Fruit fly (Drosophila melanogaster): ENCODE measurements around the gene Sfp24C1.

Sfp24C1 gene

DNA sequence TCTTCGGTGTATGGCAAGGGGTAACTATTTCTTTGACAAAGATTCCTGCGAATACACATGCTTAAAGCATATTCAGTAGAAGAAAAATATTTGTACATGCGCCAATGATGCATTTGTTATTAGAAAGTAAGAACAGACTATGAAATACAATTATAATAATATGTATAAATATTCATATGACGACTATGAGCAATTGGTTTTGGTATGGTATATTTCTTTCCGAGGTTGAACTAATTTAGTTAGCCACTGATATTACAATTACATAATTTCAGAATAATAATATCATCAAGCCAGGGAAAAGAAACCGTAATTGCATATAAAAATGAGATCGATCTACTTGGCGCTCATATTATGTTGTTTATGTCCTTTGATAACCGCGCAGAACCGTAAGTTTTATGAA lies 1.1 kb downstream of the Sfp24C1 start, which contains the start of gene CG43145 (continued):
- no peak for TF ChIP-seq mld (GFP tag; IDR thresholded peaks at IDR 0.05; ENCODE audit: partially characterized antibody)

DNA sequence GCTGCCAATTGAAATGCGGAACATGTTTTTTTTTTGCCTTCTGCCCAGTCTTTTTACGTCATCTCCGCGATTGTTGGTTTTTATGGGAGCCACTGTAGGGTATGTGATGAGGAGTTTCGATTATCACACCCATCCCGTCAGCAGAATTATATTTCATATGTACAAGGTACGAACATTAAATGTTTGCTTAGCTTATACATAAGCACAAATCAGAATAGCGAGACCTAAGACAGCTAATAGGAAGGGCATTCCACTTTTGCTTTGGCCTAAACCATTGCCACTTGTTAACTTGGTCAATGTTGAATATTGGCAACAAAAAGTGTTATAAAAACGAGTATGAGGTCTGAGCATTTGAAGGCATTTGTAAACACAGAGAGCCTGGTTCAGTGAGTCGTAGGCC lies 2.8 kb downstream of the Sfp24C1 start, which contains the start of gene CG2816:
CG2816 (plus strand) TSS at position 400 of the 400 bp plus-strand sequence.
- TF ChIP-seq CG10267 (tag; optimal IDR thresholded peaks at IDR 0.05), result peak; percentile 19
- peak; percentile 35 for TF ChIP-seq HHEX (GFP tag; optimal IDR thresholded peaks at IDR 0.05)
- TF ChIP-seq CG16779 (GFP tag; IDR thresholded peaks at IDR 0.05), result no peak
- peak; percentile 14 for TF ChIP-seq Hey (tag; optimal IDR thresholded peaks at IDR 0.05)
- TF ChIP-seq CG10654 (GFP tag; optimal IDR thresholded peaks at IDR 0.05), result peak; percentile 32
- TF ChIP-seq amos (GFP tag; IDR thresholded peaks at IDR 0.05; ENCODE audit: partially characterized antibody), result no peak
- TF ChIP-seq CG6765 (GFP tag; optimal IDR thresholded peaks at IDR 0.05), result no peak
- TF ChIP-seq gsb-n (tag; optimal IDR thresholded peaks at IDR 0.05), result no peak
- TF ChIP-seq ind (GFP tag; optimal IDR thresholded peaks at IDR 0.05), result peak; percentile 59
- no peak for TF ChIP-seq CG8765 (GFP tag; IDR thresholded peaks at IDR 0.05)
- TF ChIP-seq Pdp1 (GFP tag; optimal IDR thresholded peaks at IDR 0.05), result peak in 1 of 2 experiments; percentile 56
- no peak for TF ChIP-seq chm (GFP tag; IDR thresholded peaks at IDR 0.05)
- no peak for TF ChIP-seq Lpt (GFP tag; optimal IDR thresholded peaks at IDR 0.05)
- TF ChIP-seq phol (tag; optimal IDR thresholded peaks at IDR 0.05), result no peak
- peak; percentile 37 for TF ChIP-seq tx (GFP tag; optimal IDR thresholded peaks at IDR 0.05)
- 0 out of 2 replicates have a peak, but pooled peaks have one; percentile 22 for TF ChIP-seq CG17328 (GFP tag; IDR thresholded peaks at IDR 0.05)
- TF ChIP-seq Xbp1 (GFP tag; optimal IDR thresholded peaks at IDR 0.05), result peak; percentile 27
- no peak for TF ChIP-seq trh (GFP tag; optimal IDR thresholded peaks at IDR 0.05)
- TF ChIP-seq CG7357 (GFP tag; IDR thresholded peaks at IDR 0.05), result no peak
- TF ChIP-seq CG8478 (optimal IDR thresholded peaks at IDR 0.05), result no peak
- peak; percentile 68 for TF ChIP-seq Atf6 (GFP tag; IDR thresholded peaks at IDR 0.05)
- no peak for TF ChIP-seq CG13624 (GFP tag; optimal IDR thresholded peaks at IDR 0.05)
- TF ChIP-seq disco-r (GFP tag; optimal IDR thresholded peaks at IDR 0.05), result no peak
- no peak for TF ChIP-seq CG6654 (GFP tag; optimal IDR thresholded peaks at IDR 0.05)
- TF ChIP-seq cato (GFP tag; optimal IDR thresholded peaks at IDR 0.05; ENCODE audit: borderline replicate concordance), result no peak
- no peak for TF ChIP-seq CG4404 (GFP tag; IDR thresholded peaks at IDR 0.05)
- peak; percentile 50 for TF ChIP-seq CG16863 (GFP tag; optimal IDR thresholded peaks at IDR 0.05)
- TF ChIP-seq nom (GFP tag; optimal IDR thresholded peaks at IDR 0.05), result no peak
- TF ChIP-seq Nf-YB (GFP tag; optimal IDR thresholded peaks at IDR 0.05), result no peak
- no peak for TF ChIP-seq CG7271 (tag; optimal IDR thresholded peaks at IDR 0.05)
- no peak for TF ChIP-seq CG15073 (GFP tag; optimal IDR thresholded peaks at IDR 0.05)
- peak; percentile 69 for TF ChIP-seq ap (GFP tag; IDR thresholded peaks at IDR 0.05)
- TF ChIP-seq CG1529 (GFP tag; optimal IDR thresholded peaks at IDR 0.05), result no peak
- peak; percentile 72 for TF ChIP-seq Usf (GFP tag; optimal IDR thresholded peaks at IDR 0.05)
- TF ChIP-seq btn (GFP tag; optimal IDR thresholded peaks at IDR 0.05), result no peak
- TF ChIP-seq croc (GFP tag; conservative IDR thresholded peaks at IDR 0.05), result no peak
- TF ChIP-seq CG3163 (GFP tag; optimal IDR thresholded peaks at IDR 0.05), result peak; percentile 9
- peak; percentile 92 for TF ChIP-seq lmd (GFP tag; IDR thresholded peaks at IDR 0.05)
- peak; percentile 12 for TF ChIP-seq Hsf (GFP tag; optimal IDR thresholded peaks at IDR 0.05)
- no peak for TF ChIP-seq Scr (GFP tag; IDR thresholded peaks at IDR 0.05; ENCODE audit: partially characterized antibody)
- TF ChIP-seq CG11093 (GFP tag; IDR thresholded peaks at IDR 0.05), result no peak
- TF ChIP-seq CG7987 (GFP tag; optimal IDR thresholded peaks at IDR 0.05), result no peak
- TF ChIP-seq D (optimal IDR thresholded peaks at IDR 0.05), result no peak
- TF ChIP-seq D (GFP tag; optimal IDR thresholded peaks at IDR 0.05), result no peak
- TF ChIP-seq CG14667 (GFP tag; IDR thresholded peaks at IDR 0.05), result 0 out of 2 replicates have a peak, but pooled peaks have one; percentile 20
- TF ChIP-seq ash1 (GFP tag; optimal IDR thresholded peaks at IDR 0.05), result no peak
- no peak for TF ChIP-seq ci (GFP tag; IDR thresholded peaks at IDR 0.05)
- TF ChIP-seq fd96Cb (tag; optimal IDR thresholded peaks at IDR 0.05), result peak; percentile 6
- TF ChIP-seq Dip2 (GFP tag; IDR thresholded peaks at IDR 0.05), result no peak
- TF ChIP-seq bigmax (GFP tag; optimal IDR thresholded peaks at IDR 0.05), result no peak
